Worm (Caenorhabditis elegans) whole organism, midembryonic: ENCODE results near the gene T28A8.2.

Experiments
- T22C8.4 ChIP-seq: fragments of 200-800 bp; sonication (Bioruptor generic); IDR thresholded peaks from 2 replicates; pipeline ENCODE4 v1.3.6; 2022; ENCODE audit warnings: missing genetic modification characterization, missing compliant biosample characterization
- flt-1 ChIP-seq: fragments of 200-800 bp; sonication (Bioruptor generic); IDR thresholded peaks from 2 replicates; pipeline ENCODE4 v1.3.6; 2022; ENCODE audit warnings: missing genetic modification characterization, missing compliant biosample characterization
- ztf-29 ChIP-seq: fragments of 200-800 bp; sonication (Bioruptor generic); IDR thresholded peaks from 2 replicates; pipeline ENCODE4 v1.3.6; 2022; ENCODE audit warnings: missing genetic modification reagents, missing genetic modification characterization, missing compliant biosample characterization

- TF ChIP-seq flt-1, result no peak
- TF ChIP-seq T22C8.4 (GFP tag; lab: Robert Waterston, UW), result no peak
- TF ChIP-seq ztf-29 (GFP tag; lab: Robert Waterston, UW), result no peak
Measured at ce11 chrIII:13455207-13455606, 40.3 kb downstream of the T28A8.2 start, which contains the start of gene cua-1.
